Worm (Caenorhabditis elegans) whole organism, L3 larva: ENCODE data around the gene R31.2.

ENCODE experiments used
- nhr-11 ChIP-seq: fragments of 150-350 bp; optimal IDR thresholded peaks from 2 replicates; lab custom pipeline; 2014; ENCODE audit warnings: missing biosample characterization, missing genetic modification characterization
- unc-62 ChIP-seq: fragments of 150-350 bp; sonication (generic microtip); optimal IDR thresholded peaks from 4 replicates; lab custom pipeline; 2014; ENCODE audit warnings: missing biosample characterization, missing genetic modification reagents, missing genetic modification characterization

- TF ChIP-seq unc-62 (GFP tag; lab: Kevin White, UChicago): no peak
- TF ChIP-seq nhr-11: no peak
Measured at ce11 chrV:11900127-11900526, 17.2 kb upstream of the R31.2 start.
